Worm (Caenorhabditis elegans) whole organism, L2 larva: Measurements from ENCODE around the gene rpn-1.

Experiments
- F13H6.1 ChIP-seq: sonication (generic microtip); optimal IDR thresholded peaks from 2 replicates; lab custom pipeline; 2016; ENCODE audit warnings: missing genetic modification characterization, missing compliant biosample characterization
- ceh-82 ChIP-seq: fragments of 150-350 bp; optimal IDR thresholded peaks from 2 replicates; lab custom pipeline; 2014; ENCODE audit warnings: missing biosample characterization, missing genetic modification characterization
- lsy-2 ChIP-seq, 2 experiments: fragments of 150-350 bp in 1 of 2; sonication (generic microtip) in 1 of 2; optimal IDR thresholded peaks; 2 replicates each; lab custom pipeline; 2014 to 2017; ENCODE audit warnings: missing biosample characterization in 2 of 2, missing genetic modification characterization in 2 of 2
- nhr-10 ChIP-seq: sonication (generic microtip); optimal IDR thresholded peaks from 2 replicates; lab custom pipeline; 2017; ENCODE audit warnings: missing biosample characterization, missing genetic modification characterization
- nhr-11 ChIP-seq: fragments of 150-350 bp; optimal IDR thresholded peaks from 2 replicates; lab custom pipeline; 2014; ENCODE audit warnings: missing biosample characterization, missing genetic modification characterization
- nhr-21 ChIP-seq: fragments of 150-350 bp; optimal IDR thresholded peaks from 2 replicates; lab custom pipeline; 2014; ENCODE audit warnings: missing biosample characterization, missing genetic modification characterization
- nhr-77 ChIP-seq: fragments of 150-350 bp; optimal IDR thresholded peaks from 2 replicates; lab custom pipeline; 2014; ENCODE audit warnings: missing biosample characterization, missing genetic modification characterization
- sma-3 ChIP-seq: sonication (generic microtip); optimal IDR thresholded peaks from 2 replicates; lab custom pipeline; 2016; ENCODE audit warnings: missing genetic modification reagents, missing genetic modification characterization, missing compliant biosample characterization
- unc-62 ChIP-seq: fragments of 150-350 bp; optimal IDR thresholded peaks from 2 replicates; lab custom pipeline; 2014; ENCODE audit warnings: missing biosample characterization, missing genetic modification reagents, missing genetic modification characterization

ce11 chrIV:6923070-6923469, 13.4 kb upstream of the rpn-1 start, which contains the start of gene T22D1.1:
- TF ChIP-seq F13H6.1 (tag; lab: Kevin White, UChicago) (no peak), nhr-10 (tag; lab: Kevin White, UChicago) (no peak), sma-3 (GFP tag; lab: Kevin White, UChicago) (no peak), lsy-2 (tag; optimal IDR thresholded peaks at IDR 0.05; lab: Kevin White, UChicago) (no peak), nhr-21 (tag; lab: Kevin White, UChicago) (no peak), unc-62 (no peak), nhr-77 (tag; lab: Kevin White, UChicago) (no peak), nhr-11 (tag; lab: Kevin White, UChicago) (no peak), ceh-82 (tag; lab: Kevin White, UChicago) (no peak)
